Fruit fly (Drosophila melanogaster): ENCODE measurements around the gene CG7950.

Gene CG7950

DNA sequence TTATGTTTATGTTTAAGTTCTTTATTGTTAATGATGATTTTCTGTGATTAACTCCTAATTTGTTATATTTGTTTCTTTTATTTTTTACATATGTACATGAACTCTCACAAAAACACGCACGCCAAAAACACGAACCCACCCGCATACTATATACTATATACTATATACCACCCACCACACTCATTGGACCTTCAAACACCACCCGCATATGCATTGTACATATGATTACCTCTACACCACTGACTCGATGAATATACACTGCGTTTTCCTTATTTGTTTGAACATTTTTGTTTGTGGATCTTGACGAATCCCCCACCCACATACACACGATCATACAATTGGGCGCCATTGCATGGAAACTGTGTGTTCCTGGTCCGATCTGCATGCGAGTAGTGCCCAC lies 24.4 kb upstream of the CG7950 start:
- no peak for TF ChIP-seq Hr3 (GFP tag; optimal IDR thresholded peaks at IDR 0.05)
- no peak for TF ChIP-seq Sin3A (optimal IDR thresholded peaks at IDR 0.05)
- peak; percentile 92 for TF ChIP-seq gcm (GFP tag; optimal IDR thresholded peaks at IDR 0.05)
- TF ChIP-seq CG10274 (GFP tag; optimal IDR thresholded peaks at IDR 0.05): no peak

DNA sequence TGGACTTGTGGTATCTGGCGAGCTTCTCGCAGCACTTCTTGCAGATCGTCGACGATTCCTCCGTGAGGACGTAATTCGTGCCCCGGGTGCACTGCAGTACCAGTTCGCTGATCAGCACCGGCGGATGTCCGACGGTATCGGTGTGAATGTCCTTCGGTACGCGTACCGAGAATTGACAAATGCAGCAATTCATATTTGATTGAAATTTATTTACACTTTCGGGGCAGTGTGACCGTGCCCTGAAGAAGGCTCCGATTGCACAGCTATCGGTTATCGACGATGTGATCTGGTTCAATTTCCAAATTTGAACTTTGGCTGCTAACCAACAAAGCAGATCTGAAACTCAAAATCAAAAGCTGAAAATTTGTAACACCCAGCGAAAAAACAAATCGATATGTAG lies 20.1 kb upstream of the CG7950 start, which contains the start of gene ZIPIC:
TSS of gene ZIPIC (minus strand) at position 262 of the 400 bp plus-strand sequence.
- peak; percentile 44; the same call in 1 of the 4 replicates for TF ChIP-seq chinmo (GFP tag; IDR thresholded peaks at IDR 0.05; ENCODE audit: partially characterized antibody)
- TF ChIP-seq Scr (GFP tag; IDR thresholded peaks at IDR 0.05; ENCODE audit: partially characterized antibody): peak; percentile 42; the same call in 1 of the 2 replicates
- peak; percentile 56; the same call in 2 of the 3 replicates for TF ChIP-seq CG16813 (GFP tag; IDR thresholded peaks at IDR 0.05; ENCODE audit: partially characterized antibody)
- TF ChIP-seq CG18011 (GFP tag; optimal IDR thresholded peaks at IDR 0.05): no peak
- TF ChIP-seq da (GFP tag; optimal IDR thresholded peaks at IDR 0.05): no peak
- TF ChIP-seq stwl (tag; optimal IDR thresholded peaks at IDR 0.05): peak; percentile 65
- TF ChIP-seq Hmx (GFP tag; optimal IDR thresholded peaks at IDR 0.05): no peak
- TF ChIP-seq danr (GFP tag; IDR thresholded peaks at IDR 0.05): no peak
- TF ChIP-seq Aef1 (GFP tag; IDR thresholded peaks at IDR 0.05): no peak
- no peak for TF ChIP-seq btn (GFP tag; optimal IDR thresholded peaks at IDR 0.05)
- no peak for TF ChIP-seq pho (GFP tag; optimal IDR thresholded peaks at IDR 0.05)
- peak; percentile 64; the same call in 1 of the 3 replicates for TF ChIP-seq Opbp (GFP tag; IDR thresholded peaks at IDR 0.05; ENCODE audit: partially characterized antibody)
- peak; percentile 52 for TF ChIP-seq bbx (GFP tag; IDR thresholded peaks at IDR 0.05; ENCODE audit: partially characterized antibody)
- no peak for TF ChIP-seq az2 (GFP tag; optimal IDR thresholded peaks at IDR 0.05)
- TF ChIP-seq Stat92E (GFP tag; optimal IDR thresholded peaks at IDR 0.05): no peak
- no peak for TF ChIP-seq Atf-2 (GFP tag; optimal IDR thresholded peaks at IDR 0.05)
- no peak for TF ChIP-seq Ssrp (tag; optimal IDR thresholded peaks at IDR 0.05)
- TF ChIP-seq sug (tag; optimal IDR thresholded peaks at IDR 0.05): no peak
- TF ChIP-seq sna (GFP tag; IDR thresholded peaks at IDR 0.05; ENCODE audit: partially characterized antibody): peak; percentile 61; the same call in 1 of the 2 replicates
- TF ChIP-seq Dp (GFP tag; optimal IDR thresholded peaks at IDR 0.05): peak; percentile 80
- no peak for TF ChIP-seq CG6854 (GFP tag; optimal IDR thresholded peaks at IDR 0.05)
- TF ChIP-seq ind (GFP tag; optimal IDR thresholded peaks at IDR 0.05): no peak
- no peak for TF ChIP-seq CG30403 (GFP tag; optimal IDR thresholded peaks at IDR 0.05)
- no peak for TF ChIP-seq Fer3 (tag; optimal IDR thresholded peaks at IDR 0.05)
- no peak for TF ChIP-seq rib (GFP tag; IDR thresholded peaks at IDR 0.05)
- TF ChIP-seq CG9437 (GFP tag; optimal IDR thresholded peaks at IDR 0.05): no peak
- no peak for TF ChIP-seq CG11093 (GFP tag; IDR thresholded peaks at IDR 0.05)
- peak; percentile 69 for TF ChIP-seq CG34224 (GFP tag; IDR thresholded peaks at IDR 0.05; ENCODE audit: partially characterized antibody)
- no peak for TF ChIP-seq eve (GFP tag; optimal IDR thresholded peaks at IDR 0.05)
- TF ChIP-seq Oaz (GFP tag; IDR thresholded peaks at IDR 0.05): no peak
- no peak for TF ChIP-seq NfI (GFP tag; optimal IDR thresholded peaks at IDR 0.05)
- no peak for TF ChIP-seq CG10543 (GFP tag; optimal IDR thresholded peaks at IDR 0.05)
- no peak for TF ChIP-seq B-H1 (GFP tag; IDR thresholded peaks at IDR 0.05)
- TF ChIP-seq CG2712 (tag; optimal IDR thresholded peaks at IDR 0.05): no peak
- TF ChIP-seq trem (tag; optimal IDR thresholded peaks at IDR 0.05): peak; percentile 49
- no peak for TF ChIP-seq dpn (GFP tag; optimal IDR thresholded peaks at IDR 0.05)
- TF ChIP-seq cg (GFP tag; optimal IDR thresholded peaks at IDR 0.05): no peak
- TF ChIP-seq MESR4 (GFP tag; optimal IDR thresholded peaks at IDR 0.05): peak; percentile 75
- peak; percentile 64 for TF ChIP-seq CG9797 (GFP tag; optimal IDR thresholded peaks at IDR 0.05)
- peak; percentile 18 for TF ChIP-seq HmgZ (tag; optimal IDR thresholded peaks at IDR 0.05)
- peak; percentile 74 for TF ChIP-seq CG13287 (GFP tag; IDR thresholded peaks at IDR 0.05; ENCODE audit: partially characterized antibody)
- TF ChIP-seq gcm (GFP tag; optimal IDR thresholded peaks at IDR 0.05): no peak
- no peak for TF ChIP-seq CG8944 (GFP tag; optimal IDR thresholded peaks at IDR 0.05)
- no peak for TF ChIP-seq CG1832 (GFP tag; optimal IDR thresholded peaks at IDR 0.05)
- no peak for TF ChIP-seq CG33557 (GFP tag; optimal IDR thresholded peaks at IDR 0.05)
